Fruit fly (Drosophila melanogaster): Measurements from ENCODE around the gene Eip93F.

The Eip93F gene

dm6 chr3R:21976954-21977353 lies 28.0 kb downstream of the Eip93F start:
- TF ChIP-seq tj (GFP tag; optimal IDR thresholded peaks at IDR 0.05) (peak; percentile 14), CG33017 (tag; optimal IDR thresholded peaks at IDR 0.05) (no peak), cnc (optimal IDR thresholded peaks at IDR 0.05) (peak in 1 of 2 experiments; percentile 14), bab1 (GFP tag; optimal IDR thresholded peaks at IDR 0.05) (no peak)

- TF ChIP-seq CG7045 (GFP tag; optimal IDR thresholded peaks at IDR 0.05) (peak; percentile 30), pad (GFP tag; optimal IDR thresholded peaks at IDR 0.05) (no peak), kay (GFP tag; ENCODE audit: borderline replicate concordance) (peak; percentile 94), cic (GFP tag; optimal IDR thresholded peaks at IDR 0.05) (peak; percentile 15), CG1620 (GFP tag; optimal IDR thresholded peaks at IDR 0.05) (no peak), CG12768 (GFP tag; optimal IDR thresholded peaks at IDR 0.05) (peak; percentile 19), CG11617 (GFP tag; optimal IDR thresholded peaks at IDR 0.05) (no peak), tj (GFP tag; optimal IDR thresholded peaks at IDR 0.05) (peak; percentile 82)
Observed at dm6 chr3R:21977784-21978183, 28.9 kb downstream of the Eip93F start.

dm6 chr3R:21979386-21979785 lies 30.5 kb downstream of the Eip93F start:
- TF ChIP-seq cnc (optimal IDR thresholded peaks at IDR 0.05) (no peak), Hr96 (GFP tag; optimal IDR thresholded peaks at IDR 0.05) (no peak), pad (GFP tag; optimal IDR thresholded peaks at IDR 0.05) (no peak), Mnt (GFP tag; optimal IDR thresholded peaks at IDR 0.05) (no peak), CG14711 (tag; optimal IDR thresholded peaks at IDR 0.05) (no peak), Crg-1 (GFP tag; optimal IDR thresholded peaks at IDR 0.05) (no peak), CG12768 (GFP tag; optimal IDR thresholded peaks at IDR 0.05) (no peak), CG33017 (tag; optimal IDR thresholded peaks at IDR 0.05) (no peak), ovo (GFP tag; optimal IDR thresholded peaks at IDR 0.05) (no peak), CG7101 (tag; optimal IDR thresholded peaks at IDR 0.05) (no peak)

dm6 chr3R:21987546-21987945 lies 38.6 kb downstream of the Eip93F start:
- TF ChIP-seq CG7045 (GFP tag; optimal IDR thresholded peaks at IDR 0.05) (no peak), CG5204 (GFP tag; optimal IDR thresholded peaks at IDR 0.05) (no peak), ovo (GFP tag; optimal IDR thresholded peaks at IDR 0.05) (no peak), bab1 (GFP tag; optimal IDR thresholded peaks at IDR 0.05) (no peak), CG14711 (tag; optimal IDR thresholded peaks at IDR 0.05) (no peak), cnc (optimal IDR thresholded peaks at IDR 0.05) (no peak), cic (GFP tag; optimal IDR thresholded peaks at IDR 0.05) (no peak)

dm6 chr3R:21989770-21990169 lies 40.9 kb downstream of the Eip93F start:
- TF ChIP-seq Clk (GFP tag; optimal IDR thresholded peaks at IDR 0.05) (no peak), kay (GFP tag; ENCODE audit: borderline replicate concordance) (no peak), tj (GFP tag; optimal IDR thresholded peaks at IDR 0.05) (peak; percentile 31), bab1 (GFP tag; optimal IDR thresholded peaks at IDR 0.05) (no peak), CG12768 (GFP tag; optimal IDR thresholded peaks at IDR 0.05) (no peak), ovo (GFP tag; optimal IDR thresholded peaks at IDR 0.05) (no peak), CG14711 (tag; optimal IDR thresholded peaks at IDR 0.05) (no peak)

- TF ChIP-seq kay (GFP tag; ENCODE audit: borderline replicate concordance), result no peak
- TF ChIP-seq Crg-1 (GFP tag; optimal IDR thresholded peaks at IDR 0.05), result no peak
- no peak for TF ChIP-seq CG7045 (GFP tag; optimal IDR thresholded peaks at IDR 0.05)
- no peak for TF ChIP-seq tj (GFP tag; optimal IDR thresholded peaks at IDR 0.05)
- TF ChIP-seq CG7101 (tag; optimal IDR thresholded peaks at IDR 0.05), result no peak
- no peak for TF ChIP-seq ovo (GFP tag; optimal IDR thresholded peaks at IDR 0.05)
- no peak for TF ChIP-seq cnc (optimal IDR thresholded peaks at IDR 0.05)
- TF ChIP-seq Clk (GFP tag; optimal IDR thresholded peaks at IDR 0.05), result no peak
- TF ChIP-seq CG5204 (GFP tag; optimal IDR thresholded peaks at IDR 0.05), result no peak
- no peak for TF ChIP-seq toe (GFP tag; optimal IDR thresholded peaks at IDR 0.05)
- no peak for TF ChIP-seq CG33017 (tag; optimal IDR thresholded peaks at IDR 0.05)
- TF ChIP-seq CG11617 (GFP tag; optimal IDR thresholded peaks at IDR 0.05), result no peak
- TF ChIP-seq bab1 (GFP tag; optimal IDR thresholded peaks at IDR 0.05), result no peak
- no peak for TF ChIP-seq CG14711 (tag; optimal IDR thresholded peaks at IDR 0.05)
- no peak for TF ChIP-seq Hr96 (GFP tag; optimal IDR thresholded peaks at IDR 0.05)
- no peak for TF ChIP-seq Mnt (GFP tag; optimal IDR thresholded peaks at IDR 0.05)
- TF ChIP-seq CG1620 (GFP tag; optimal IDR thresholded peaks at IDR 0.05), result no peak
- no peak for TF ChIP-seq pad (GFP tag; optimal IDR thresholded peaks at IDR 0.05)
Observed at dm6 chr3R:21991603-21992002, 42.7 kb downstream of the Eip93F start.

dm6 chr3R:21992909-21993308 lies 44.0 kb downstream of the Eip93F start:
- TF ChIP-seq toe (GFP tag; optimal IDR thresholded peaks at IDR 0.05) (peak; percentile 47), cnc (optimal IDR thresholded peaks at IDR 0.05) (no peak), cic (GFP tag; optimal IDR thresholded peaks at IDR 0.05) (no peak), Crg-1 (GFP tag; optimal IDR thresholded peaks at IDR 0.05) (no peak), ovo (GFP tag; optimal IDR thresholded peaks at IDR 0.05) (no peak), Mnt (GFP tag; optimal IDR thresholded peaks at IDR 0.05) (no peak), bab1 (GFP tag; optimal IDR thresholded peaks at IDR 0.05) (no peak), CG1620 (GFP tag; optimal IDR thresholded peaks at IDR 0.05) (no peak), tj (GFP tag; optimal IDR thresholded peaks at IDR 0.05) (no peak), pad (GFP tag; optimal IDR thresholded peaks at IDR 0.05) (peak; percentile 4), CG11617 (GFP tag; optimal IDR thresholded peaks at IDR 0.05) (no peak), CG33017 (tag; optimal IDR thresholded peaks at IDR 0.05) (peak; percentile 55), CG12768 (GFP tag; optimal IDR thresholded peaks at IDR 0.05) (peak; percentile 65), CG14711 (tag; optimal IDR thresholded peaks at IDR 0.05) (peak; percentile 65), Clk (GFP tag; optimal IDR thresholded peaks at IDR 0.05) (peak; percentile 57), CG5204 (GFP tag; optimal IDR thresholded peaks at IDR 0.05) (no peak), Hr96 (GFP tag; optimal IDR thresholded peaks at IDR 0.05) (peak; percentile 37), CG7101 (tag; optimal IDR thresholded peaks at IDR 0.05) (peak; percentile 51), kay (GFP tag; ENCODE audit: borderline replicate concordance) (no peak), CG7045 (GFP tag; optimal IDR thresholded peaks at IDR 0.05) (peak; percentile 67)

Measured in whole organism, adult.